Fruit fly (Drosophila melanogaster) whole organism, embryonic: ENCODE data around the gene Efhc1.1.

ENCODE experiments used
- Atf3 ChIP-seq: fragments of 200-800 bp; sonication (Bioruptor generic); optimal IDR thresholded peaks from 3 replicates; lab custom pipeline; 2016; ENCODE audit warnings: missing biosample characterization, missing genetic modification characterization
- Atf6 ChIP-seq: fragments of 200-800 bp; sonication (Bioruptor generic); IDR thresholded peaks from 2 replicates; pipeline ENCODE4 v1.3.6; 2022; ENCODE audit warnings: missing biosample characterization, missing genetic modification characterization
- B-H1 ChIP-seq: fragments of 200-800 bp; sonication (Bioruptor generic); IDR thresholded peaks from 3 replicates; pipeline ENCODE4 v1.3.6; 2022; ENCODE audit warnings: missing biosample characterization, missing genetic modification characterization
- CG10274 ChIP-seq: fragments of 200-800 bp; sonication (Bioruptor generic); optimal IDR thresholded peaks from 3 replicates; lab custom pipeline; 2017; ENCODE audit warnings: missing biosample characterization, mild to moderate bottlenecking, missing genetic modification characterization
- CG12071 ChIP-seq: fragments of 200-800 bp; sonication (Bioruptor generic); optimal IDR thresholded peaks from 3 replicates; lab custom pipeline; 2018; ENCODE audit warnings: missing biosample characterization, mild to moderate bottlenecking, missing genetic modification characterization
- CG13624 ChIP-seq: fragments of 200-800 bp; sonication (Bioruptor generic); optimal IDR thresholded peaks from 2 replicates; lab custom pipeline; 2016; ENCODE audit warnings: missing biosample characterization, missing genetic modification characterization
- CG15269 ChIP-seq: fragments of 200-800 bp; sonication (Bioruptor generic); optimal IDR thresholded peaks from 2 replicates; lab custom pipeline; 2018; ENCODE audit warnings: missing biosample characterization, mild to moderate bottlenecking, missing genetic modification characterization, moderate library complexity
- CG15514 ChIP-seq: fragments of 200-800 bp; sonication (Bioruptor generic); optimal IDR thresholded peaks from 3 replicates; lab custom pipeline; 2017; ENCODE audit warnings: missing biosample characterization, missing genetic modification characterization, mild to moderate bottlenecking, moderate library complexity, missing genetic modification reagents
- CG1602 ChIP-seq: fragments of 200-800 bp; sonication (Bioruptor generic); optimal IDR thresholded peaks from 3 replicates; lab custom pipeline; 2016; ENCODE audit warnings: missing biosample characterization, missing genetic modification characterization
- CG18764 ChIP-seq: fragments of 200-800 bp; sonication (Bioruptor generic); optimal IDR thresholded peaks from 3 replicates; lab custom pipeline; 2016; ENCODE audit warnings: missing biosample characterization, missing genetic modification characterization
- CG2120 ChIP-seq: fragments of 200-800 bp; sonication (Bioruptor generic); optimal IDR thresholded peaks from 3 replicates; lab custom pipeline; 2016; ENCODE audit warnings: missing biosample characterization, missing genetic modification characterization
- CG30431 ChIP-seq: fragments of 200-800 bp; sonication (Bioruptor generic); optimal IDR thresholded peaks from 2 replicates; lab custom pipeline; 2017; ENCODE audit warnings: missing biosample characterization, missing genetic modification characterization
- CG6272 ChIP-seq: fragments of 200-800 bp; sonication (Bioruptor generic); IDR thresholded peaks from 2 replicates; pipeline ENCODE4 v1.3.6; 2022; ENCODE audit warnings: missing biosample characterization, missing genetic modification characterization
- CG6683 ChIP-seq: fragments of 200-800 bp; sonication (Bioruptor generic); optimal IDR thresholded peaks from 2 replicates; lab custom pipeline; 2017; ENCODE audit warnings: missing biosample characterization, mild to moderate bottlenecking, missing genetic modification characterization, missing genetic modification reagents
- CG7928 ChIP-seq: fragments of 200-800 bp; sonication (Bioruptor generic); optimal IDR thresholded peaks from 2 replicates; lab custom pipeline; 2017; ENCODE audit warnings: missing biosample characterization, mild to moderate bottlenecking, missing genetic modification characterization
- CG8290 ChIP-seq, 3 experiments: fragments of 200-800 bp; sonication (Bioruptor generic); optimal IDR thresholded peaks; 2 replicates each; lab custom pipeline; 2016 to 2019; ENCODE audit warnings: missing biosample characterization in 3 of 3, missing genetic modification characterization in 3 of 3, mild to moderate bottlenecking in 2 of 3, moderate library complexity in 1 of 3
- CG8478 ChIP-seq: fragments of >200 bp; optimal IDR thresholded peaks from 2 replicates; lab custom pipeline; 2018
- Deaf1 ChIP-seq: fragments of 200-800 bp; optimal IDR thresholded peaks from 3 replicates; lab custom pipeline; 2019; ENCODE audit warnings: missing biosample characterization, mild to moderate bottlenecking, missing genetic modification characterization, moderate library complexity
- Fer2 ChIP-seq: fragments of 200-800 bp; sonication (Bioruptor generic); optimal IDR thresholded peaks from 2 replicates; lab custom pipeline; 2018; ENCODE audit warnings: missing biosample characterization, mild to moderate bottlenecking, missing genetic modification characterization, moderate library complexity
- Fer3 ChIP-seq: fragments of 200-800 bp; sonication (Bioruptor generic); optimal IDR thresholded peaks from 2 replicates; lab custom pipeline; 2018; ENCODE audit warnings: missing biosample characterization, mild to moderate bottlenecking, missing genetic modification characterization, moderate library complexity
- HmgD ChIP-seq: fragments of 200-800 bp; sonication (Bioruptor generic); optimal IDR thresholded peaks from 3 replicates; lab custom pipeline; 2016; ENCODE audit warnings: missing biosample characterization, missing genetic modification characterization
- Hmr ChIP-seq: fragments of 200-800 bp; sonication (Bioruptor generic); optimal IDR thresholded peaks from 3 replicates; lab custom pipeline; 2017; ENCODE audit warnings: mild to moderate bottlenecking, missing biosample characterization, missing genetic modification reagents, missing genetic modification characterization
- Lim3 ChIP-seq: fragments of 200-800 bp; sonication (Bioruptor generic); IDR thresholded peaks from 2 replicates; pipeline ENCODE4 v1.3.6; 2022; ENCODE audit warnings: missing biosample characterization, missing genetic modification characterization
- MTF-1 ChIP-seq: fragments of 200-800 bp; sonication (Bioruptor generic); optimal IDR thresholded peaks from 2 replicates; lab custom pipeline; 2018; ENCODE audit warnings: missing biosample characterization, mild to moderate bottlenecking, missing genetic modification characterization, borderline replicate concordance
- Med ChIP-seq: fragments of 200-800 bp; sonication (Bioruptor generic); peaks from one replicate; lab custom pipeline; 2016; ENCODE audit warnings: missing biosample characterization, missing genetic modification characterization, mild to moderate bottlenecking, inconsistent platforms, moderate library complexity
- Neu2 ChIP-seq: fragments of 200-800 bp; sonication (Bioruptor generic); optimal IDR thresholded peaks from 3 replicates; lab custom pipeline; 2016; ENCODE audit warnings: missing biosample characterization, missing genetic modification characterization, borderline replicate concordance
- PHDP ChIP-seq: fragments of 200-800 bp; sonication (Bioruptor generic); optimal IDR thresholded peaks from 3 replicates; lab custom pipeline; 2018; ENCODE audit warnings: missing biosample characterization, mild to moderate bottlenecking, missing genetic modification characterization, moderate library complexity
- Tbp ChIP-seq: fragments of >200 bp; optimal IDR thresholded peaks from 2 replicates; lab custom pipeline; 2018; ENCODE audit warnings: missing biosample characterization, missing genetic modification characterization
- ab ChIP-seq: fragments of 200-800 bp; sonication (Bioruptor generic); optimal IDR thresholded peaks from 2 replicates; lab custom pipeline; 2016; ENCODE audit warnings: missing biosample characterization, missing genetic modification characterization
- bab2 ChIP-seq: fragments of 200-800 bp; sonication (Bioruptor generic); optimal IDR thresholded peaks from 2 replicates; lab custom pipeline; 2016; ENCODE audit warnings: missing biosample characterization, missing genetic modification characterization
- bbx ChIP-seq: fragments of 200-800 bp; sonication (Bioruptor generic); IDR thresholded peaks from 2 replicates; pipeline ENCODE4 v1.3.6; 2022; ENCODE audit warnings: missing biosample characterization, missing genetic modification characterization; ENCODE audit not compliant: partially characterized antibody
- cad ChIP-seq: fragments of >200 bp; optimal IDR thresholded peaks from 2 replicates; lab custom pipeline; 2017; ENCODE audit warnings: missing biosample characterization, missing genetic modification characterization
- cas ChIP-seq: fragments of 200-800 bp; sonication (Bioruptor generic); IDR thresholded peaks from 2 replicates; pipeline ENCODE4 v1.3.6; 2022; ENCODE audit warnings: missing biosample characterization, missing genetic modification characterization
- cato ChIP-seq: fragments of 200-800 bp; sonication (Bioruptor generic); optimal IDR thresholded peaks from 2 replicates; lab custom pipeline; 2016; ENCODE audit warnings: missing biosample characterization, missing genetic modification characterization, borderline replicate concordance
- caup ChIP-seq: fragments of 200-800 bp; sonication (Bioruptor generic); optimal IDR thresholded peaks from 3 replicates; lab custom pipeline; 2017; ENCODE audit warnings: missing biosample characterization, mild to moderate bottlenecking, missing genetic modification characterization, moderate library complexity; ENCODE audit not compliant: severe bottlenecking
- chm ChIP-seq: fragments of 200-800 bp; sonication (Bioruptor generic); IDR thresholded peaks from 2 replicates; pipeline ENCODE4 v1.3.6; 2022; ENCODE audit warnings: missing biosample characterization, missing genetic modification characterization
- gt ChIP-seq: fragments of 200-800 bp; sonication (Bioruptor generic); IDR thresholded peaks from 2 replicates; pipeline ENCODE4 v1.3.6; 2022; ENCODE audit warnings: missing biosample characterization, missing genetic modification characterization
- ham ChIP-seq: fragments of 200-800 bp; sonication (Bioruptor generic); IDR thresholded peaks from 2 replicates; pipeline ENCODE4 v1.3.6; 2022; ENCODE audit warnings: missing biosample characterization, missing genetic modification characterization
- insv ChIP-seq, 2 experiments: fragments of 200-800 bp; sonication (Bioruptor generic); optimal IDR thresholded peaks; 3 replicates each; lab custom pipeline; 2016 to 2018; ENCODE audit warnings: missing biosample characterization in 2 of 2, missing genetic modification characterization in 2 of 2
- inv ChIP-seq: fragments of 200-800 bp; sonication (Bioruptor generic); IDR thresholded peaks from 2 replicates; pipeline ENCODE4 v1.3.6; 2022; ENCODE audit warnings: missing biosample characterization, missing genetic modification characterization; ENCODE audit not compliant: partially characterized antibody
- jing ChIP-seq: fragments of 200-800 bp; sonication (Bioruptor generic); optimal IDR thresholded peaks from 2 replicates; lab custom pipeline; 2018; ENCODE audit warnings: missing biosample characterization, mild to moderate bottlenecking, missing genetic modification characterization
- lab ChIP-seq: fragments of 200-800 bp; sonication (Bioruptor generic); optimal IDR thresholded peaks from 3 replicates; lab custom pipeline; 2017; ENCODE audit warnings: missing biosample characterization, missing genetic modification characterization, mild to moderate bottlenecking, moderate library complexity, missing genetic modification reagents
- pb ChIP-seq: fragments of 200-800 bp; sonication (Bioruptor generic); optimal IDR thresholded peaks from 3 replicates; lab custom pipeline; 2016; ENCODE audit warnings: missing biosample characterization, missing genetic modification characterization
- peb ChIP-seq: fragments of 200-800 bp; sonication (Bioruptor generic); IDR thresholded peaks from 2 replicates; pipeline ENCODE4 v1.3.6; 2022; ENCODE audit warnings: missing biosample characterization, missing genetic modification characterization
- rib ChIP-seq: fragments of 200-800 bp; sonication (Bioruptor generic); IDR thresholded peaks from 2 replicates; pipeline ENCODE4 v1.3.6; 2022; ENCODE audit warnings: missing biosample characterization, missing genetic modification characterization
- ro ChIP-seq: fragments of 200-800 bp; sonication (Bioruptor generic); IDR thresholded peaks from 2 replicates; pipeline ENCODE4 v1.3.6; 2022; ENCODE audit warnings: missing biosample characterization, missing genetic modification characterization
- sc ChIP-seq, 3 experiments: fragments of >200 bp in 2 of 3; fragments of 200-800 bp in 1 of 3; sonication (Bioruptor generic) in 1 of 3; optimal IDR thresholded peaks; 2 replicates in 2 of 3; 3 replicates in 1 of 3; lab custom pipeline; 2017; ENCODE audit warnings: mild to moderate bottlenecking in 1 of 3, missing biosample characterization in 1 of 3, missing genetic modification characterization in 1 of 3, missing genetic modification reagents in 1 of 3
- sd ChIP-seq: fragments of 200-800 bp; sonication (Bioruptor generic); optimal IDR thresholded peaks from 3 replicates; lab custom pipeline; 2018; ENCODE audit warnings: missing biosample characterization, mild to moderate bottlenecking, missing genetic modification characterization, moderate library complexity
- sens ChIP-seq: fragments of 200-800 bp; sonication (Bioruptor generic); peaks from one replicate; lab custom pipeline; 2016; ENCODE audit warnings: missing biosample characterization, missing genetic modification characterization
- unc-4 ChIP-seq: fragments of 200-800 bp; sonication (Bioruptor generic); IDR thresholded peaks from 2 replicates; pipeline ENCODE4 v1.3.6; 2022; ENCODE audit warnings: missing biosample characterization, missing genetic modification characterization; ENCODE audit not compliant: partially characterized antibody
- zfh2 ChIP-seq: fragments of 200-800 bp; sonication (Bioruptor generic); optimal IDR thresholded peaks from 2 replicates; lab custom pipeline; 2016; ENCODE audit warnings: missing biosample characterization, missing genetic modification characterization

The Efhc1.1 gene

DNA sequence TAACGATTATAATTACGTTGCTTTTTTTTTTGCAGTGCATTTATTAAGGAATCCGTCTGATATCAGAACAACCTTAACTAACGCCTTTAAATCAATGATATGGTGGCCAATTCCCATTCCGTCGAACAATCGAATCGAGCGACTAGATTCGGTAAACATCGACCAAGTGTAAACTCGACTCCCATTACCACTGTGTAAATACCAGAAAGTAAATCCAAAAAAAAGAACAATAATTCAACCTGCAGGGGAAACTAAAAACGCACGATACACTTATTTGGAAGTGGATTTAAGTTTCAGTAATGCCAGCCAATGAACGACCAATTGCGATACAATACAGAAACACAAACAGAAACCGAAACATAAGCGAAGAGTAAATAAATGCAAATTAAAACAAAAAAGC lies 22.0 kb upstream of the Efhc1.1 start (continued):
- no peak for TF ChIP-seq Lim3
- no peak for TF ChIP-seq cad
- no peak for TF ChIP-seq peb (GFP tag; lab: Robert Waterston, UW)
- TF ChIP-seq Fer3 (tag; lab: Kevin White, UChicago), result no peak
- no peak for TF ChIP-seq CG13624 (GFP tag; lab: Kevin White, UChicago)
- peak; percentile 34 for TF ChIP-seq caup (GFP tag; lab: Kevin White, UChicago)
- TF ChIP-seq CG6683 (GFP tag; lab: Kevin White, UChicago), result no peak
- no peak for TF ChIP-seq CG10274 (GFP tag; lab: Kevin White, UChicago)
- TF ChIP-seq zfh2, result no peak
- no peak for TF ChIP-seq B-H1 (GFP tag; lab: Robert Waterston, UW)
- TF ChIP-seq HmgD (GFP tag; lab: Kevin White, UChicago), result no peak
- TF ChIP-seq cas (GFP tag; lab: Robert Waterston, UW), result no peak
- no peak for TF ChIP-seq chm (GFP tag; lab: Robert Waterston, UW)
- TF ChIP-seq CG15269 (tag; lab: Kevin White, UChicago), result no peak
- no peak for TF ChIP-seq Deaf1 (tag; lab: Kevin White, UChicago)
- TF ChIP-seq CG30431 (GFP tag; lab: Kevin White, UChicago), result no peak
- peak; percentile 17 for TF ChIP-seq sd (tag; lab: Kevin White, UChicago)
- peak; percentile 11 for TF ChIP-seq PHDP
- no peak for TF ChIP-seq unc-4 (GFP tag; lab: Robert Waterston, UW)
- TF ChIP-seq jing (GFP tag; lab: Kevin White, UChicago), result no peak
- TF ChIP-seq CG1602 (GFP tag; lab: Kevin White, UChicago), result no peak
- no peak for TF ChIP-seq ham (GFP tag; lab: Robert Waterston, UW)
- peak; percentile 22 for TF ChIP-seq lab
- no peak for TF ChIP-seq Tbp (GFP tag; lab: Kevin White, UChicago)
- TF ChIP-seq Fer2 (tag; lab: Kevin White, UChicago), result no peak
- no peak for TF ChIP-seq cato (GFP tag; lab: Kevin White, UChicago)
- no peak for TF ChIP-seq Neu2 (GFP tag; lab: Kevin White, UChicago)
- peak; percentile 69 for TF ChIP-seq Med (GFP tag; lab: Kevin White, UChicago)
- no peak for TF ChIP-seq Atf3 (GFP tag; lab: Kevin White, UChicago)
- no peak for TF ChIP-seq CG18764
- TF ChIP-seq CG8478 (lab: Kevin White, UChicago), result no peak
- TF ChIP-seq CG6272, result no peak
- TF ChIP-seq insv (GFP tag; optimal IDR thresholded peaks at IDR 0.05; lab: Kevin White, UChicago), result no peak
- TF ChIP-seq CG15514 (GFP tag; lab: Kevin White, UChicago), result peak; percentile 3
- TF ChIP-seq rib (GFP tag; lab: Robert Waterston, UW), result no peak
- TF ChIP-seq CG12071 (GFP tag; lab: Kevin White, UChicago), result no peak
- TF ChIP-seq CG8290 (GFP tag; optimal IDR thresholded peaks at IDR 0.05; lab: Kevin White, UChicago), result no peak
- peak in 1 of 2 experiments; percentile 45 for TF ChIP-seq CG8290 (tag; optimal IDR thresholded peaks at IDR 0.05; lab: Kevin White, UChicago)
- TF ChIP-seq CG7928 (GFP tag; lab: Kevin White, UChicago), result no peak
- no peak for TF ChIP-seq Atf6 (GFP tag; lab: Robert Waterston, UW)
- peak; percentile 7 for TF ChIP-seq CG2120 (GFP tag; lab: Kevin White, UChicago)
- TF ChIP-seq sens (GFP tag; lab: Kevin White, UChicago), result peak; percentile 61
- TF ChIP-seq sc (optimal IDR thresholded peaks at IDR 0.05; lab: Kevin White, UChicago), result no peak
- TF ChIP-seq sc (GFP tag; optimal IDR thresholded peaks at IDR 0.05; lab: Kevin White, UChicago), result no peak
- peak; percentile 10 for TF ChIP-seq bab2 (GFP tag; lab: Kevin White, UChicago)
- no peak for TF ChIP-seq pb (GFP tag; lab: Kevin White, UChicago)
- TF ChIP-seq bbx (GFP tag; lab: Robert Waterston, UW), result no peak
- no peak for TF ChIP-seq inv (GFP tag; lab: Robert Waterston, UW)
- no peak for TF ChIP-seq gt (GFP tag; lab: Robert Waterston, UW)
- no peak for TF ChIP-seq ro (GFP tag; lab: Robert Waterston, UW)
- TF ChIP-seq ab, result no peak
- TF ChIP-seq MTF-1, result peak; percentile 6
- TF ChIP-seq Hmr (GFP tag; lab: Kevin White, UChicago), result peak; percentile 49
